Fruit fly (Drosophila melanogaster) whole organism, prepupa: ENCODE data around the gene Obp73a.

Source experiments
- CG10631 ChIP-seq: fragments of 200-800 bp; sonication (Bioruptor generic); optimal IDR thresholded peaks from 2 replicates; lab custom pipeline; 2016; ENCODE audit warnings: missing biosample characterization, missing genetic modification characterization
- CG11294 ChIP-seq: fragments of 200-800 bp; sonication (Bioruptor generic); IDR thresholded peaks from 2 replicates; pipeline ENCODE4 v1.3.6; 2022; ENCODE audit warnings: missing biosample characterization, missing genetic modification characterization
- CG11902 ChIP-seq: fragments of 200-800 bp; sonication (Bioruptor generic); optimal IDR thresholded peaks from 3 replicates; lab custom pipeline; 2016; ENCODE audit warnings: missing biosample characterization, missing genetic modification characterization
- CG15336 ChIP-seq: fragments of 200-800 bp; sonication (Bioruptor generic); IDR thresholded peaks from 2 replicates; pipeline ENCODE4 v1.3.6; 2022; ENCODE audit warnings: missing biosample characterization, missing genetic modification characterization
- CG1621 ChIP-seq: fragments of 200-800 bp; sonication (Bioruptor generic); optimal IDR thresholded peaks from 3 replicates; lab custom pipeline; 2018; ENCODE audit warnings: missing biosample characterization, mild to moderate bottlenecking, missing genetic modification characterization
- CG16779 ChIP-seq: fragments of 200-800 bp; sonication (Bioruptor generic); optimal IDR thresholded peaks from 3 replicates; lab custom pipeline; 2017; ENCODE audit warnings: missing biosample characterization, mild to moderate bottlenecking, missing genetic modification characterization
- CG3032 ChIP-seq: fragments of 200-800 bp; optimal IDR thresholded peaks from 2 replicates; lab custom pipeline; 2019; ENCODE audit warnings: missing biosample characterization, mild to moderate bottlenecking, missing genetic modification characterization, moderate library complexity
- CG31627 ChIP-seq: fragments of 200-800 bp; sonication (Bioruptor generic); optimal IDR thresholded peaks from 3 replicates; lab custom pipeline; 2016; ENCODE audit warnings: missing biosample characterization, missing genetic modification characterization
- CG32006 ChIP-seq: fragments of 200-800 bp; sonication (Bioruptor generic); optimal IDR thresholded peaks from 3 replicates; lab custom pipeline; 2017; ENCODE audit warnings: missing biosample characterization, mild to moderate bottlenecking, missing genetic modification characterization
- CG34406 ChIP-seq: fragments of 200-800 bp; sonication (Bioruptor generic); optimal IDR thresholded peaks from 3 replicates; lab custom pipeline; 2016; ENCODE audit warnings: missing biosample characterization, missing genetic modification characterization
- CG6792 ChIP-seq: fragments of 200-800 bp; sonication (Bioruptor generic); optimal IDR thresholded peaks from 3 replicates; lab custom pipeline; 2016; ENCODE audit warnings: missing biosample characterization, missing genetic modification characterization
- CG6854 ChIP-seq: fragments of 200-800 bp; sonication (Bioruptor generic); optimal IDR thresholded peaks from 2 replicates; lab custom pipeline; 2017; ENCODE audit warnings: missing biosample characterization, mild to moderate bottlenecking, missing genetic modification characterization
- CG7368 ChIP-seq: fragments of 200-800 bp; sonication (Bioruptor generic); optimal IDR thresholded peaks from 3 replicates; lab custom pipeline; 2016; ENCODE audit warnings: missing biosample characterization, missing genetic modification characterization
- CG8119 ChIP-seq: fragments of 200-800 bp; sonication (Bioruptor generic); IDR thresholded peaks from 3 replicates; pipeline ENCODE4 v1.3.6; 2022; ENCODE audit warnings: missing biosample characterization, missing genetic modification characterization
- CG8319 ChIP-seq: fragments of 200-800 bp; sonication (Bioruptor generic); optimal IDR thresholded peaks from 3 replicates; lab custom pipeline; 2016; ENCODE audit warnings: missing biosample characterization, missing genetic modification characterization
- Eip75B ChIP-seq: fragments of 200-800 bp; sonication (Bioruptor generic); optimal IDR thresholded peaks from 3 replicates; lab custom pipeline; 2016; ENCODE audit warnings: missing biosample characterization, missing genetic modification characterization
- Eip78C ChIP-seq: fragments of 200-800 bp; sonication (Bioruptor generic); peaks from one replicate; lab custom pipeline; 2016; ENCODE audit warnings: missing biosample characterization, missing genetic modification characterization
- Eip93F ChIP-seq: fragments of 200-800 bp; sonication (Bioruptor generic); optimal IDR thresholded peaks from 2 replicates; lab custom pipeline; 2016; ENCODE audit warnings: missing biosample characterization, mild to moderate bottlenecking, missing genetic modification characterization
- Ets21C ChIP-seq: fragments of 200-800 bp; sonication (Bioruptor generic); optimal IDR thresholded peaks from 3 replicates; lab custom pipeline; 2016; ENCODE audit warnings: missing biosample characterization, missing genetic modification characterization
- Ets96B ChIP-seq: fragments of 200-800 bp; optimal IDR thresholded peaks from 2 replicates; lab custom pipeline; 2019; ENCODE audit warnings: missing biosample characterization, mild to moderate bottlenecking, missing genetic modification characterization, moderate library complexity
- Gug ChIP-seq: fragments of 200-800 bp; sonication (Bioruptor generic); IDR thresholded peaks from 2 replicates; pipeline ENCODE4 v1.3.6; 2022; ENCODE audit warnings: missing biosample characterization, missing genetic modification characterization
- Hr38 ChIP-seq: sonication (Bioruptor generic); optimal IDR thresholded peaks from 2 replicates; lab custom pipeline; 2016; ENCODE audit warnings: missing biosample characterization, missing genetic modification characterization
- Hr39 ChIP-seq: fragments of 200-800 bp; sonication (Bioruptor generic); optimal IDR thresholded peaks from 2 replicates; lab custom pipeline; 2016; ENCODE audit warnings: missing biosample characterization, missing genetic modification characterization
- Hr4 ChIP-seq: fragments of 200-800 bp; sonication (Bioruptor generic); optimal IDR thresholded peaks from 3 replicates; lab custom pipeline; 2016; ENCODE audit warnings: missing biosample characterization, missing genetic modification characterization
- Lpt ChIP-seq: fragments of 200-800 bp; sonication (Bioruptor generic); optimal IDR thresholded peaks from 3 replicates; lab custom pipeline; 2016; ENCODE audit warnings: missing biosample characterization, missing genetic modification characterization
- Met ChIP-seq: fragments of 200-800 bp; sonication (Bioruptor generic); optimal IDR thresholded peaks from 3 replicates; lab custom pipeline; 2016; ENCODE audit warnings: missing biosample characterization, missing genetic modification characterization
- OdsH ChIP-seq: fragments of 200-800 bp; sonication (Bioruptor generic); optimal IDR thresholded peaks from 3 replicates; lab custom pipeline; 2016; ENCODE audit warnings: missing biosample characterization, missing genetic modification characterization
- Smox ChIP-seq: fragments of 200-800 bp; sonication (Bioruptor generic); optimal IDR thresholded peaks from 3 replicates; lab custom pipeline; 2016; ENCODE audit warnings: missing biosample characterization, missing genetic modification characterization
- Sox102F ChIP-seq: fragments of 200-800 bp; sonication (Bioruptor generic); optimal IDR thresholded peaks from 2 replicates; lab custom pipeline; 2016; ENCODE audit warnings: missing biosample characterization, mild to moderate bottlenecking, missing genetic modification characterization
- Sox14 ChIP-seq: fragments of 200-800 bp; sonication (Bioruptor generic); optimal IDR thresholded peaks from 3 replicates; lab custom pipeline; 2016; ENCODE audit warnings: missing biosample characterization, missing genetic modification characterization
- Sox15 ChIP-seq: fragments of 200-800 bp; sonication (Bioruptor generic); optimal IDR thresholded peaks from 3 replicates; lab custom pipeline; 2016; ENCODE audit warnings: missing biosample characterization, missing genetic modification characterization
- achi ChIP-seq: fragments of 200-800 bp; sonication (Bioruptor generic); optimal IDR thresholded peaks from 3 replicates; lab custom pipeline; 2016; ENCODE audit warnings: missing biosample characterization, missing genetic modification characterization
- acj6 ChIP-seq: fragments of 200-800 bp; sonication (Bioruptor generic); optimal IDR thresholded peaks from 3 replicates; lab custom pipeline; 2016; ENCODE audit warnings: missing biosample characterization, missing genetic modification characterization
- dac ChIP-seq: fragments of 200-800 bp; sonication (Bioruptor generic); optimal IDR thresholded peaks from 2 replicates; lab custom pipeline; 2017; ENCODE audit warnings: missing biosample characterization, mild to moderate bottlenecking, missing genetic modification characterization
- esn ChIP-seq: fragments of 200-800 bp; sonication (Bioruptor generic); optimal IDR thresholded peaks from 2 replicates; lab custom pipeline; 2016; ENCODE audit warnings: missing biosample characterization, mild to moderate bottlenecking, missing genetic modification characterization, moderate library complexity
- fd59A ChIP-seq: fragments of 200-800 bp; sonication (Bioruptor generic); optimal IDR thresholded peaks from 2 replicates; lab custom pipeline; 2017; ENCODE audit warnings: missing biosample characterization, mild to moderate bottlenecking, missing genetic modification characterization, missing genetic modification reagents
- fkh ChIP-seq: fragments of 200-800 bp; sonication (Bioruptor generic); optimal IDR thresholded peaks from 3 replicates; lab custom pipeline; 2017; ENCODE audit warnings: missing biosample characterization, mild to moderate bottlenecking, missing genetic modification characterization, moderate library complexity
- lz ChIP-seq: fragments of 200-800 bp; sonication (Bioruptor generic); optimal IDR thresholded peaks from 3 replicates; lab custom pipeline; 2016; ENCODE audit warnings: missing biosample characterization, missing genetic modification characterization
- net ChIP-seq: fragments of 200-800 bp; sonication (Bioruptor generic); optimal IDR thresholded peaks from 3 replicates; lab custom pipeline; 2016; ENCODE audit warnings: missing biosample characterization, missing genetic modification characterization
- pdm3 ChIP-seq: fragments of 200-800 bp; sonication (Bioruptor generic); optimal IDR thresholded peaks from 3 replicates; lab custom pipeline; 2016; ENCODE audit warnings: missing biosample characterization, missing genetic modification characterization
- salr ChIP-seq, 2 experiments: fragments of 200-800 bp; sonication (Bioruptor generic); optimal IDR thresholded peaks; 3 replicates each; lab custom pipeline; 2016 to 2018; ENCODE audit warnings: missing biosample characterization in 2 of 2, missing genetic modification characterization in 2 of 2, mild to moderate bottlenecking in 1 of 2
- spab ChIP-seq: fragments of 200-800 bp; sonication (Bioruptor generic); optimal IDR thresholded peaks from 2 replicates; lab custom pipeline; 2017; ENCODE audit warnings: missing biosample characterization, mild to moderate bottlenecking, missing genetic modification characterization, missing genetic modification reagents
- ss ChIP-seq, 2 experiments: fragments of 200-800 bp; sonication (Bioruptor generic); optimal IDR thresholded peaks; 2 replicates in 1 of 2; 3 replicates in 1 of 2; lab custom pipeline; 2017 to 2018; ENCODE audit warnings: mild to moderate bottlenecking in 2 of 2, missing biosample characterization in 2 of 2, missing genetic modification characterization in 2 of 2, moderate library complexity in 1 of 2
- svp ChIP-seq: fragments of 200-800 bp; sonication (Bioruptor generic); peaks from one replicate; lab custom pipeline; 2016; ENCODE audit warnings: missing biosample characterization, missing genetic modification characterization
- topi ChIP-seq: fragments of 200-800 bp; sonication (Bioruptor generic); optimal IDR thresholded peaks from 3 replicates; lab custom pipeline; 2016; ENCODE audit warnings: missing biosample characterization, missing genetic modification characterization
- vri ChIP-seq: fragments of 200-800 bp; sonication (Bioruptor generic); optimal IDR thresholded peaks from 3 replicates; lab custom pipeline; 2016; ENCODE audit warnings: missing biosample characterization, mild to moderate bottlenecking, missing genetic modification characterization

The Obp73a gene

DNA sequence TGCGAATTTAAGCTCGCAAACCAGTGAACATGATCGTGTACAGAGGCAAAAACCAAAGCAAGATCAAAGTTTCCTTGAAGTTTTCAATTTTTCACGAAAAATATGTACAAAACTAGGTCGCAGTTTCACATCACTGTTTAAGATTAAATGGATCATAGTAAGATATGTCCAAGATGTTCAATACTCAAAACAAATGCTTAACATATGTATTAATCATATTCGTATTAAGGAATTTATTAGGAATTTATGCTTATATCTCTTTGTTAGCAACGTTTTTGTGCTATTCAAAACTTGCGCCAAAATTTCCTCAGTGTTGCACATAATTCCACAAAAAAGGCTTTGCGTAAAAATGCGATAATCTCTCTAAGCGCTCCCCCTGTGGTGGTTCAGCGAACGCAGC is 43.2 kb downstream of the Obp73a start (continued):
- TF ChIP-seq net (GFP tag; lab: Kevin White, UChicago) (peak; percentile 5), dac (GFP tag; lab: Kevin White, UChicago) (no peak), Met (GFP tag; lab: Kevin White, UChicago) (no peak), CG10631 (GFP tag; lab: Kevin White, UChicago) (no peak), CG32006 (GFP tag; lab: Kevin White, UChicago) (peak; percentile 60), Sox15 (GFP tag; lab: Kevin White, UChicago) (no peak), Lpt (GFP tag; lab: Kevin White, UChicago) (no peak), lz (GFP tag; lab: Kevin White, UChicago) (no peak), fd59A (GFP tag; lab: Kevin White, UChicago) (no peak), OdsH (peak; percentile 18), spab (GFP tag; lab: Kevin White, UChicago) (no peak), Eip75B (no peak), pdm3 (peak; percentile 33), Ets96B (no peak), topi (GFP tag; lab: Kevin White, UChicago) (no peak), CG3032 (tag; lab: Kevin White, UChicago) (peak; percentile 13), CG31627 (no peak), Hr4 (GFP tag; lab: Kevin White, UChicago) (peak; percentile 58), CG8119 (GFP tag; lab: Robert Waterston, UW) (peak; percentile 53), acj6 (GFP tag; lab: Kevin White, UChicago) (peak; percentile 23), CG7368 (GFP tag; lab: Kevin White, UChicago) (no peak), Hr39 (GFP tag; lab: Kevin White, UChicago) (no peak), CG1621 (tag; lab: Kevin White, UChicago) (no peak), Eip78C (GFP tag; lab: Kevin White, UChicago) (peak; percentile 76), Sox102F (no peak), CG16779 (tag; lab: Kevin White, UChicago) (no peak), vri (GFP tag; lab: Kevin White, UChicago) (no peak)

DNA sequence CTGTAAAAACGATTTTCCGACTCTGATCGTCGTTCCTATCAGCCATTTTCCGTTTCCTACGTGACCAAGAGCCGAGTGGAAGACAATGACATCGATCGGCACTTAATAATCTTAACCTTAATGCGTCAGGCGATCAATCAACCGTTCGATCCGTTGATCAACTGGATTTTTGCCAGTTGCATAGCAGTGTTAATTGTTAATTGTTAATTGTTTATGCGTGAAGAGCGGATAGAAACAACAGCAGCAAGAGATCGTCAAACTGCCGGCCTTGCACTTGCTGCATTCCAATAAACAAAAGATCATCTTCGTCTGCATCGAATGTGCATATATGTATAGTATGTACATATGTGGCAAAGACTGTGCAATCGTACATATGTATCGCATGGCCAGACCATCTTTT is 44.4 kb downstream of the Obp73a start:
- peak; percentile 80 for TF ChIP-seq svp (GFP tag; lab: Kevin White, UChicago)
- TF ChIP-seq CG3032 (tag; lab: Kevin White, UChicago) = no peak

DNA sequence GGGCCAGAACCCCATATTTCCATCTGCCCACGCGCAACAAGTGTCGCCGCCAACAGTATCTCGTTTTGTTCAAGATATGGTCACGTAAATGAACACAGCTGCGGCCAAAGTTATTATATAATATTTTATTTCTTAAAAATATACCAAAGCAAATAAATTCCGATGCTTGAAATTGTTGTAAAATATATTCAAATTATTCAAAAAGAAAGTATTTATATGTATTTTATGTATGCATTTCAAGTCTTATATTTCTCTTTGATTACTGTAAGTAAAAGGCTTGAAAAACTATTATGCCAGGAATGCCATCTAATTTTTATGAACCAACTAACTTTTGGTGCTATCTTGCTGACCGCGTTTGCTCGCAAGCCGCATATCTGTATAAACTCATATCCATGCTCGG is 45.0 kb downstream of the Obp73a start:
- no peak for TF ChIP-seq dac (GFP tag; lab: Kevin White, UChicago)
- no peak for TF ChIP-seq Hr4 (GFP tag; lab: Kevin White, UChicago)
- no peak for TF ChIP-seq pdm3
- peak; percentile 71 for TF ChIP-seq Hr39 (GFP tag; lab: Kevin White, UChicago)
- peak; percentile 88 to 90 for TF ChIP-seq ss (GFP tag; optimal IDR thresholded peaks at IDR 0.05; lab: Kevin White, UChicago)
- 0 out of 2 replicates have a peak, but pooled peaks have one; percentile 19 for TF ChIP-seq CG11294 (GFP tag; lab: Robert Waterston, UW)
- peak; percentile 45 for TF ChIP-seq Ets21C
- peak; percentile 67 for TF ChIP-seq Lpt (GFP tag; lab: Kevin White, UChicago)
- peak; percentile 85 for TF ChIP-seq Sox102F
- peak; percentile 82 for TF ChIP-seq Smox (GFP tag; lab: Kevin White, UChicago)
- peak; percentile 87 for TF ChIP-seq CG6854 (GFP tag; lab: Kevin White, UChicago)
- TF ChIP-seq CG15336 (GFP tag; lab: Robert Waterston, UW) = peak; percentile 90
- TF ChIP-seq CG7368 (GFP tag; lab: Kevin White, UChicago) = peak; percentile 46
- peak; percentile 90 for TF ChIP-seq CG8119 (GFP tag; lab: Robert Waterston, UW)
- peak in 1 of 2 experiments; percentile 37 for TF ChIP-seq salr (GFP tag; optimal IDR thresholded peaks at IDR 0.05; lab: Kevin White, UChicago)
- TF ChIP-seq fkh (GFP tag; lab: Kevin White, UChicago) = no peak
- TF ChIP-seq Eip78C (GFP tag; lab: Kevin White, UChicago) = peak; percentile 98
- peak; percentile 70 for TF ChIP-seq CG31627
- peak; percentile 92 for TF ChIP-seq esn
- TF ChIP-seq CG11902 (GFP tag; lab: Kevin White, UChicago) = peak; percentile 43
- TF ChIP-seq spab (GFP tag; lab: Kevin White, UChicago) = peak; percentile 78
- peak; percentile 83 for TF ChIP-seq CG6792 (GFP tag; lab: Kevin White, UChicago)
- peak; percentile 69 for TF ChIP-seq CG1621 (tag; lab: Kevin White, UChicago)
- peak; percentile 87 for TF ChIP-seq topi (GFP tag; lab: Kevin White, UChicago)
- TF ChIP-seq Hr38 (GFP tag; lab: Kevin White, UChicago) = no peak
- TF ChIP-seq Met (GFP tag; lab: Kevin White, UChicago) = peak; percentile 91
- TF ChIP-seq Ets96B = peak; percentile 85
- peak; percentile 54 for TF ChIP-seq CG8319
- peak; percentile 51 for TF ChIP-seq Gug (GFP tag; lab: Robert Waterston, UW)
- peak; percentile 80 for TF ChIP-seq fd59A (GFP tag; lab: Kevin White, UChicago)
- peak; percentile 81 for TF ChIP-seq vri (GFP tag; lab: Kevin White, UChicago)
- peak; percentile 85 for TF ChIP-seq CG34406 (GFP tag; lab: Kevin White, UChicago)
- peak; percentile 68 for TF ChIP-seq Eip93F (GFP tag; lab: Kevin White, UChicago)
- peak; percentile 77 for TF ChIP-seq Sox14 (GFP tag; lab: Kevin White, UChicago)
- no peak for TF ChIP-seq OdsH
- TF ChIP-seq achi = peak; percentile 82
